Worm (Caenorhabditis elegans): ENCODE measurements around the gene srz-97.

Gene srz-97

DNA sequence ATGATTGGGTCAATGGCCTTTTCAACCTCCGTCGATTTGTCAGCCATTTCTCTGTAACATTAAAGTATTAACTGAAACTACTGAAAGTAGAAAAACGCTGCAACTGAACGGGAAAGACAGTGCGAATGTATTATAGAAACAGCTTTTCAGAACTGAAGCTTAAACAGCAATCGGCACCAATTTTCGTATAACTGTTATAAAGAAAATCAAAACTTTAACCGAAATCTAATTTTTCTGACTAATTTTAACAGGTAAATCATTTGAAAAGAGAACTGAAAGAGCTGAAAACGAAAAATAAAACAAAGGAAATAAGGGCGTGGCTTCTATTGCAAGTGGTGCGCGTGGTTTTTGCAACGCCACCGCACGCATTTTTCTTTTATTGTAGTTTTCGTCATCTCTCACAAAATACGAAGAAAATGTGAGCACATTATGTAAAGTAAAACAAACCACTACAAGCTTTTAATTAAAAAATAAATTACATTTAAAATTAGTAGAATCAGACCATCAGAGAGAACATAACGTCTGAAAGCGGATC is 43.0 kb downstream of the srz-97 start, which contains the start of gene rrsr-1 (continued):
- no peak for TF ChIP-seq ztf-6 (GFP tag; IDR thresholded peaks at IDR 0.05)

DNA sequence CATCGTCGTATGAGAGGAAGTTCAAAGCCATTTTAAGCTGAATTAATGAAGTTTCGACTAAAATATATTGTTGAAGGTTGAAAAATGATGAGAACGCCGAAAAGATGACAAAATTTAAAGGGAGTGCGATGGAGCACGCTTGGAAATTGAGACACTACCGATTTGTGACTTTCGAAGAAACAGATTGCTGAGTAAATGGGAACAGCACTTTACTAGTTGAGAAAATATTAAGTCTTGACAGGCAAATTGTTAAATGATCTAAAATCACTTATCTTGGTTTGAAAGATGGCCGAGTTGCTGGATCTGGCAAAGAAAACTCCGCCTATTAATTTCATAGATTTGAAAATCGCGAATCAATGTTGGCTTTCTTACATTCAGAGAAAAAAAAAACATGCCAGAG is 44.8 kb downstream of the srz-97 start, which contains the start of gene rpoa-12:
TSS of gene rpoa-12 (minus strand) at position 37 of the 400 bp plus-strand sequence.
- TF ChIP-seq ama-1 (optimal IDR thresholded peaks at IDR 0.05) (no peak), ama-1 (GFP tag; optimal IDR thresholded peaks at IDR 0.05) (no peak), lsl-1 (GFP tag; optimal IDR thresholded peaks at IDR 0.05) (no peak), lin-54 (GFP tag; optimal IDR thresholded peaks at IDR 0.05) (no peak), ztf-18 (tag; optimal IDR thresholded peaks at IDR 0.05) (peak; percentile 5), egl-18 (GFP tag; IDR thresholded peaks at IDR 0.05) (no peak), attf-5 (GFP tag; optimal IDR thresholded peaks at IDR 0.05) (peak; percentile 8), snpc-4 (GFP tag; optimal IDR thresholded peaks at IDR 0.05) (no peak), snpc-4 (tag; optimal IDR thresholded peaks at IDR 0.05) (peak in 1 of 4 experiments; percentile 42), ekl-4 (GFP tag; IDR thresholded peaks at IDR 0.05) (0 out of 2 replicates have a peak, but pooled peaks have one; percentile 34), ztf-25 (GFP tag; IDR thresholded peaks at IDR 0.05) (0 out of 2 replicates have a peak, but pooled peaks have one; percentile 23), ceh-40 (GFP tag; IDR thresholded peaks at IDR 0.05) (no peak), unc-130 (GFP tag; optimal IDR thresholded peaks at IDR 0.05) (peak; percentile 8), ceh-27 (GFP tag; optimal IDR thresholded peaks at IDR 0.05) (peak; percentile 39), mcd-1 (GFP tag; IDR thresholded peaks at IDR 0.05) (peak; percentile 42; the same call in 1 of the 2 replicates), Y53F4B.3 (GFP tag; IDR thresholded peaks at IDR 0.05) (no peak), K12H6.12 (tag; optimal IDR thresholded peaks at IDR 0.05) (peak; percentile 17), egrh-3 (GFP tag; IDR thresholded peaks at IDR 0.05) (no peak), bed-1 (GFP tag; IDR thresholded peaks at IDR 0.05) (no peak), hsf-1 (GFP tag; IDR thresholded peaks at IDR 0.05) (0 out of 2 replicates have a peak, but pooled peaks have one; percentile 38), ceh-100 (GFP tag; IDR thresholded peaks at IDR 0.05) (peak; percentile 88), attf-6 (GFP tag; IDR thresholded peaks at IDR 0.05) (0 out of 2 replicates have a peak, but pooled peaks have one; percentile 10)

DNA sequence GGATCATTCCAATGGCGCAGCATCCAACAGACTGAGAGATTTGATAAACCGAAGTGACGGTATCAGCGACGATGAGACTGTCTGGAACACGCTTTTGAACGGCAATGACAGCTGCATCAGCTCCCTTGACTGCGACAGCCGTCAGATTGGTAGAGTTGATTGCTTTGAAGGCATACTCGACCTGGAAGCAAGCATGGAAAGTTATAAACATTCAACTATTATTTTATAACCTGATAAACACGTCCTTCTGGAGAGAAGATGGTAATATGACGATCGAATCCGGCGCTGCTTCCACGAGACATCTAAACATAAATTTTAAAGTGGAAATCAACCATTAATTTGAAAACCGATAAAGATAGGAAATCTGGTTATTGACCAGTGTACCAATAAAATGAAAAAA is 45.7 kb downstream of the srz-97 start, which contains the start of gene pas-1:
TSS of gene pas-1 (minus strand) at position 302 of the 400 bp plus-strand sequence.
- TF ChIP-seq madf-6 (GFP tag; IDR thresholded peaks at IDR 0.05) (peak; percentile 49), egrh-3 (GFP tag; IDR thresholded peaks at IDR 0.05) (no peak), attf-6 (GFP tag; IDR thresholded peaks at IDR 0.05) (no peak), nfyb-1 (GFP tag; IDR thresholded peaks at IDR 0.05) (peak; percentile 18; the same call in 1 of the 2 replicates), ZK185.1 (tag; optimal IDR thresholded peaks at IDR 0.05; ENCODE audit: poor library complexity, severe bottlenecking) (no peak), lin-26 (GFP tag; IDR thresholded peaks at IDR 0.05) (peak; percentile 52; the same call in 1 of the 2 replicates), hlh-12 (tag; optimal IDR thresholded peaks at IDR 0.05) (no peak), zfh-2 (GFP tag; conservative IDR thresholded peaks at IDR 0.05) (0 out of 2 replicates have a peak, but pooled peaks have one; percentile 16), efl-1 (GFP tag; optimal IDR thresholded peaks at IDR 0.05) (no peak), athp-1 (tag; optimal IDR thresholded peaks at IDR 0.05) (peak; percentile 17), F57A8.1 (GFP tag; optimal IDR thresholded peaks at IDR 0.05) (no peak), chd-7 (tag; optimal IDR thresholded peaks at IDR 0.05) (peak; percentile 57), mcd-1 (GFP tag; IDR thresholded peaks at IDR 0.05) (peak; percentile 37; the same call in 1 of the 2 replicates), attf-3 (GFP tag; conservative IDR thresholded peaks at IDR 0.05) (no peak), F10E7.11 (tag; optimal IDR thresholded peaks at IDR 0.05) (no peak), ztf-25 (GFP tag; IDR thresholded peaks at IDR 0.05) (0 out of 2 replicates have a peak, but pooled peaks have one; percentile 19), ekl-4 (GFP tag; IDR thresholded peaks at IDR 0.05) (peak; percentile 72; the same call in 1 of the 2 replicates), snpc-1.1 (tag; optimal IDR thresholded peaks at IDR 0.05; ENCODE audit: insufficient read depth) (no peak), madf-3 (GFP tag; IDR thresholded peaks at IDR 0.05) (peak; percentile 74; the same call in 1 of the 2 replicates), B0336.3 (GFP tag; IDR thresholded peaks at IDR 0.05) (0 out of 2 replicates have a peak, but pooled peaks have one; percentile 46), ceh-100 (GFP tag; IDR thresholded peaks at IDR 0.05) (no peak), unc-62 (GFP tag; optimal IDR thresholded peaks at IDR 0.05) (no peak), hmg-1.2 (GFP tag; IDR thresholded peaks at IDR 0.05) (0 out of 2 replicates have a peak, but pooled peaks have one; percentile 24), pbrm-1 (GFP tag; IDR thresholded peaks at IDR 0.05) (0 out of 2 replicates have a peak, but pooled peaks have one; percentile 25), bed-1 (GFP tag; IDR thresholded peaks at IDR 0.05) (0 out of 2 replicates have a peak, but pooled peaks have one; percentile 40), hsf-1 (GFP tag; IDR thresholded peaks at IDR 0.05) (0 out of 2 replicates have a peak, but pooled peaks have one; percentile 30), F39B2.1 (GFP tag; IDR thresholded peaks at IDR 0.05) (0 out of 2 replicates have a peak, but pooled peaks have one; percentile 18), B0035.1 (tag; optimal IDR thresholded peaks at IDR 0.05) (no peak), ztf-22 (GFP tag; optimal IDR thresholded peaks at IDR 0.05) (no peak)
